Worm (Caenorhabditis elegans): ENCODE measurements around the gene acs-12.
A peak's percentile ranks its signal among the peaks of the same experiment; 100 is the strongest.

The acs-12 gene

DNA sequence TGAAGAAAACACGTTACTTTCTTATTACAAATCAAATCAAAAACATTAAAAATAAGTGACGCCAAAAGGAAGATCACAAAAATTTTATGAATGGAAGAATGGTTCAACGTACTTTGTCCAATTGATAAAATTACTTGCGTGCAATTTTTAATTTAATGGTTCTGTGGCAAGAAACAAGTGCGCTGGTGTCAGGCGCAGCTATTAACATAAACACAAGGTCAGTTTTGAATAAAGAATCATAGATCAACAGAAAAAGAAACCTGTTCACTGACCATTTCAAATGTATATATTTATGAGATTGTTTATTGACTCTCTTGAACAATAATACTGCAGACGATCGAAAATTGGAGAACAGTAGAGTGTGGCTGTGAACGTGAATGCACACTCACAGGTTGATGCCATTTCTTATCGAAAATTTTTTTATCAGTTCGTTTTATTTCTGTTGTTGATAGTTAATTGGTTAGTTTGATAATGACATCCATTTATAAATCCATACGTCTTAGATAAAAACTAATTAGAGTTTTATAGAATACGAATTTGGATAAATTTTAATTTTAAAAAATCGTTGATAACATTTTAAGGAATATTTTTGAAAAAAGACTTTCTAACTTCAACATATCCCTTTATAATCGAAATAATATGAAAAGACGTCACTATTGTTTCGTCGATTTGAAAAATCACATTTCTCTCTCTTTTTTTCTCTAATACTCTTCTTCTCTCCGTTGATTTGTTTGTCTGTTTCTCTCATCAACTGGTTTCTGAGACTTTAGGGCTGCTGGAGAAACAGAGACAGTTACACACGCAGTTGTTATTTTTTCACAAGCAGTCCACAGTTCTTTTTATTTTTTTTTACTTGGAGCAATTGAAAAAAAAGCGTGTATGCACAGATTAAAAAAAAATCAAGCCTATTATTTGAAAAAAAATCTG, 539 bp upstream of the acs-12 start, which contains the start of gene amx-3:
Gene amx-3 (minus strand): TSS at position 548 of the 927 bp plus-strand sequence.
- TF ChIP-seq ceh-100 (GFP tag; IDR thresholded peaks at IDR 0.05) (no peak), ztf-6 (GFP tag; IDR thresholded peaks at IDR 0.05) (no peak), hmg-1.2 (GFP tag; IDR thresholded peaks at IDR 0.05) (peak; percentile 53; the same call in 1 of the 2 replicates), nhr-80 (tag; optimal IDR thresholded peaks at IDR 0.05) (peak; percentile 60)

ce11 chrV:20906977-20907376, 3.0 kb downstream of the acs-12 start:
- no peak for TF ChIP-seq F57C9.4 (tag; optimal IDR thresholded peaks at IDR 0.05)
- no peak for TF ChIP-seq ama-1 (optimal IDR thresholded peaks at IDR 0.05)
- no peak for TF ChIP-seq ama-1 (GFP tag; optimal IDR thresholded peaks at IDR 0.05)

- 0 out of 2 replicates have a peak, but pooled peaks have one; percentile 12 for TF ChIP-seq dox-1 (GFP tag; IDR thresholded peaks at IDR 0.05)
- TF ChIP-seq nhr-80 (tag; optimal IDR thresholded peaks at IDR 0.05) = peak; percentile 90
- TF ChIP-seq Y53F4B.3 (GFP tag; IDR thresholded peaks at IDR 0.05) = no peak
- no peak for TF ChIP-seq ztf-3 (GFP tag; optimal IDR thresholded peaks at IDR 0.05)
- peak; percentile 2 for TF ChIP-seq atf-7 (tag; optimal IDR thresholded peaks at IDR 0.05)
Observed at ce11 chrV:20909761-20910160, 5.8 kb downstream of the acs-12 start.

DNA sequence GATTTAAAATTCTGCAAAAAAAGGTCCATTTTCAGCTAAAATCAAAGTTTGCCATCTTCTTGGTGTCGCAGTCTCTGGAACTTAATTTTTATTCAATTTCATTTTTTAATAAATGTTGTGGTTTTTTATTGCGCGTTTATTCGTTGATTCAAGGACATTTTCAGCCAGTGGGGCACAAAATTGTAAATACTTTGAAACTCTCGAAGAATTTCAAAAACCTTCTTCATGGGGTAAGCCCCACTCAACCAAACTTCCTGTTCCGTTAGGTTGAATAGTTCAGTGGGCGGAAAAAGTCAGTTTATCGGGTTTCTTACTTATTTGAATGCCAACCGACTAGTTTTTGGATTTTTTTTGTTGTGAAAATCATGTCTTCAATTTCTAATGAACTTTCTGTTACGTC, 6.2 kb downstream of the acs-12 start, which contains the start of gene ttll-9:
Gene ttll-9 (plus strand): TSS at position 301 of the 400 bp plus-strand sequence.
- TF ChIP-seq Y67H2A.10 (GFP tag; conservative IDR thresholded peaks at IDR 0.05) = no peak

ce11 chrV:20915186-20915585, 11.2 kb downstream of the acs-12 start, which contains the start of gene pbo-5:
Gene pbo-5, plus strand, starts transcription at chrV:20915486.
- TF ChIP-seq Y95B8A.8 (GFP tag; IDR thresholded peaks at IDR 0.05) (no peak), chd-7 (tag; optimal IDR thresholded peaks at IDR 0.05) (no peak), Y67H2A.10 (GFP tag; conservative IDR thresholded peaks at IDR 0.05) (no peak), ztf-22 (GFP tag; optimal IDR thresholded peaks at IDR 0.05) (no peak), K12H6.12 (tag; optimal IDR thresholded peaks at IDR 0.05) (no peak), F10E7.11 (tag; optimal IDR thresholded peaks at IDR 0.05) (no peak), Y53F4B.3 (GFP tag; IDR thresholded peaks at IDR 0.05) (no peak), ceh-58 (GFP tag; IDR thresholded peaks at IDR 0.05) (no peak), xnd-1 (tag; optimal IDR thresholded peaks at IDR 0.05) (no peak), ccch-3 (GFP tag; optimal IDR thresholded peaks at IDR 0.05) (no peak), mel-28 (tag; optimal IDR thresholded peaks at IDR 0.05; ENCODE audit: borderline replicate concordance) (no peak), D2030.7 (GFP tag; IDR thresholded peaks at IDR 0.05) (no peak), zim-3 (tag; optimal IDR thresholded peaks at IDR 0.05) (no peak), repo-1 (tag; optimal IDR thresholded peaks at IDR 0.05) (no peak), ceh-27 (GFP tag; optimal IDR thresholded peaks at IDR 0.05) (no peak), tbp1 (GFP tag; optimal IDR thresholded peaks at IDR 0.05) (no peak), ztf-26 (tag; optimal IDR thresholded peaks at IDR 0.05) (no peak)

- no peak for TF ChIP-seq lag-1 (GFP tag; IDR thresholded peaks at IDR 0.05)
- TF ChIP-seq ztf-25 (GFP tag; IDR thresholded peaks at IDR 0.05) = no peak
- no peak for TF ChIP-seq egrh-3 (GFP tag; IDR thresholded peaks at IDR 0.05)
- no peak for TF ChIP-seq F49E8.2 (tag; optimal IDR thresholded peaks at IDR 0.05; ENCODE audit: insufficient read depth)
- no peak for TF ChIP-seq snpc-3.4 (tag; optimal IDR thresholded peaks at IDR 0.05)
- TF ChIP-seq Y53G8AR.9 (GFP tag; conservative IDR thresholded peaks at IDR 0.05) = no peak
- no peak for TF ChIP-seq ets-4 (GFP tag; optimal IDR thresholded peaks at IDR 0.05)
- TF ChIP-seq ekl-4 (GFP tag; IDR thresholded peaks at IDR 0.05) = no peak
- TF ChIP-seq athp-1 (tag; optimal IDR thresholded peaks at IDR 0.05) = no peak
- TF ChIP-seq him-1 (tag; optimal IDR thresholded peaks at IDR 0.05) = no peak
- TF ChIP-seq repo-1 (tag; optimal IDR thresholded peaks at IDR 0.05) = no peak
- TF ChIP-seq rpc-1 (optimal IDR thresholded peaks at IDR 0.05) = no peak
- no peak for TF ChIP-seq rpc-1 (tag; optimal IDR thresholded peaks at IDR 0.05)
- TF ChIP-seq nfya-2 (GFP tag; IDR thresholded peaks at IDR 0.05) = no peak
Observed at ce11 chrV:20920390-20920789, 16.4 kb downstream of the acs-12 start.
